Fruit fly (Drosophila melanogaster): ENCODE measurements around the gene stol.
"Not testable (repeated sequence)": the region's sequence is repeated elsewhere in the genome, so short reads cannot be mapped to it uniquely, and the experiment has no call there.

DNA sequence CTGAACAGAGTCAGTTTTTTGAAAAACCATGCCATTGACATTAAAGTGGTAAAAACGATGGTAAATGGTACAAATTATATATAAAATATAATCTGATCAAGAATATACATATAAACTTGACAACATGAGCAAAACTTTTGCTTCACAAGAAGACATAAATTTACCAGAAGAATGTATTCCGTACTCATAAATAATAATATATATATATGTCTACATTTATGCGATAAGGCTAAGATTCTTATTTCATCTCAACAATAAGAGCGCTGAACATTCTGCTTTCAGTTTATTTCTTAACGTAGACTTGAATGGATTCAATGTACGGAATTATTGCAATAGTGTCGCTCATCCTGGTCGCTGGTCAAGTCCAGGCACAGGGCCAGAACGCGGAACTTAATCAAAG lies 22.3 kb downstream of the stol start, which contains the start of gene CG31780:
- not testable (repeated sequence) for TF ChIP-seq usp (GFP tag; optimal IDR thresholded peaks at IDR 0.05); CG8478 (optimal IDR thresholded peaks at IDR 0.05); EcR (GFP tag; optimal IDR thresholded peaks at IDR 0.05); pan (optimal IDR thresholded peaks at IDR 0.05); Dll (optimal IDR thresholded peaks at IDR 0.05)

All from whole organism.